Worm (Caenorhabditis elegans) whole organism, L4/young adult: ENCODE results near the gene Y43F8C.17.

ENCODE experiments used
- W03F9.2 ChIP-seq: fragments of 150-350 bp; optimal IDR thresholded peaks from 2 replicates; lab custom pipeline; 2014; ENCODE audit warnings: missing biosample characterization, missing genetic modification characterization
- dao-5 ChIP-seq: sonication (generic microtip); optimal IDR thresholded peaks from 2 replicates; lab custom pipeline; 2016; ENCODE audit warnings: missing genotype, missing genetic modification characterization, moderate library complexity, missing compliant biosample characterization
- him-1 ChIP-seq: sonication (generic microtip); optimal IDR thresholded peaks from 2 replicates; lab custom pipeline; 2016; ENCODE audit warnings: missing genotype, missing genetic modification reagents, missing genetic modification characterization, missing compliant biosample characterization

- TF ChIP-seq W03F9.2 (tag; lab: Kevin White, UChicago) (no peak), him-1 (no peak), dao-5 (tag; lab: Kevin White, UChicago) (no peak)
These were observed 41.4 kb upstream of the Y43F8C.17 start, which contains the start of gene mrp-7 for ce11 chrV:19674543-19674942.
